Fruit fly (Drosophila melanogaster) whole organism, embryonic: ENCODE results near the gene CG10300.

ENCODE experiments used
- CG2116 ChIP-seq: fragments of 200-800 bp; sonication (Bioruptor generic); optimal IDR thresholded peaks from 3 replicates; lab custom pipeline; 2018; ENCODE audit warnings: missing biosample characterization, mild to moderate bottlenecking, missing genetic modification characterization
- Ets97D ChIP-seq: fragments of 200-800 bp; sonication (Bioruptor generic); optimal IDR thresholded peaks from 3 replicates; lab custom pipeline; 2016; ENCODE audit warnings: missing biosample characterization, missing genetic modification characterization
- cad ChIP-seq: fragments of >200 bp; optimal IDR thresholded peaks from 2 replicates; lab custom pipeline; 2017; ENCODE audit warnings: missing biosample characterization, missing genetic modification characterization
- repo ChIP-seq: fragments of 200-800 bp; sonication (Bioruptor generic); optimal IDR thresholded peaks from 2 replicates; lab custom pipeline; 2016; ENCODE audit warnings: missing biosample characterization, missing genetic modification characterization
- schlank ChIP-seq: fragments of 200-800 bp; sonication (Bioruptor generic); optimal IDR thresholded peaks from 2 replicates; lab custom pipeline; 2018; ENCODE audit warnings: missing biosample characterization, mild to moderate bottlenecking, missing genetic modification characterization
- tll ChIP-seq, 2 experiments: fragments of 200-800 bp in 1 of 2; fragments of >200 bp in 1 of 2; sonication (Bioruptor generic) in 1 of 2; optimal IDR thresholded peaks; 2 replicates each; lab custom pipeline; 2017 to 2019; ENCODE audit warnings: missing biosample characterization in 2 of 2, missing genetic modification characterization in 2 of 2, mild to moderate bottlenecking in 1 of 2, moderate library complexity in 1 of 2
- zfh1 ChIP-seq: fragments of 200-800 bp; sonication (Bioruptor generic); IDR thresholded peaks from 3 replicates; pipeline ENCODE4 v1.3.6; 2022; ENCODE audit warnings: missing biosample characterization, missing genetic modification characterization
- zfh2 ChIP-seq: fragments of 200-800 bp; sonication (Bioruptor generic); optimal IDR thresholded peaks from 2 replicates; lab custom pipeline; 2016; ENCODE audit warnings: missing biosample characterization, missing genetic modification characterization

dm6 chr3R:23694579-23695033 is 16.7 kb upstream of the CG10300 start, which contains the start of gene CG10254:
- no peak for TF ChIP-seq tll (GFP tag; optimal IDR thresholded peaks at IDR 0.05; lab: Kevin White, UChicago)
- TF ChIP-seq repo (GFP tag; lab: Kevin White, UChicago) = no peak
- peak; percentile 2 for TF ChIP-seq CG2116 (GFP tag; lab: Kevin White, UChicago)
- TF ChIP-seq schlank = no peak
- TF ChIP-seq zfh2 (GFP tag; lab: Kevin White, UChicago) = no peak
- no peak for TF ChIP-seq zfh1
- no peak for TF ChIP-seq cad (GFP tag; lab: Kevin White, UChicago)
- TF ChIP-seq Ets97D (GFP tag; lab: Kevin White, UChicago) = peak; percentile 7
